In the genomic region with DNA sequence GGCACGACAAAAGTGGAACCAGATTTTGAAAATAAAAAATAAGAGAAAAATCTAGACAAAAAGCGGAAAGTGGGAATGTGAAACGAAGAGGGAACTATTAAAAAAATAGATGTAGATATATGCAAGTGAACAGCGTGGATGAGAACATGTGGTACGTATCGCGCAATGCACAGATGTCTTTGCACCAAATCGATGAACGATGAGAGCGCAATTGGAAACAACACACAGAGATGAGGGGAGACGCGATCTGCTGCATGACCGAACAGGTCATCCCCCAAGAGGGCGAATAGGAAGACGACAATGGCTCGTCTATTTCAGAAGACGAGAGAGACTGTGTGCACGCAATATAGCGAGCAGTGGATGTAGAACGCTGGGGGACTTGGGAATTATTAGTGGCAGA, we compare ENCODE assay signal across 1 worm cellular context.
TF ChIP-seq lines count a peak whose summit lies in the region.

No protein-coding gene starts in this region.

TF ChIP-seq in whole organism, late embryonic, 69 proteins besides CTCF, POLR2A, EP300 and RAD21 (continued from another document):
- TF ChIP-seq dve-1 (tag; optimal IDR thresholded peaks at IDR 0.05; lab: Kevin White, UChicago) (no peak), pha-4 (tag; optimal IDR thresholded peaks at IDR 0.05; lab: Kevin White, UChicago) (no peak), ama-1 (optimal IDR thresholded peaks at IDR 0.05; lab: Kevin White, UChicago) (no peak), hlh-30 (tag; optimal IDR thresholded peaks at IDR 0.05; lab: Kevin White, UChicago; ENCODE audit: insufficient read depth) (peak; percentile 6), fkh-10 (GFP tag; optimal IDR thresholded peaks at IDR 0.05; lab: Kevin White, UChicago) (no peak), unc-86 (tag; optimal IDR thresholded peaks at IDR 0.05; lab: Kevin White, UChicago) (no peak)
